Worm (Caenorhabditis elegans) whole organism, young adult: ENCODE data around the gene tpk-1.

Experiments used
- B0019.2 ChIP-seq: fragments of 200-800 bp; sonication (Bioruptor generic); conservative IDR thresholded peaks from 2 replicates; pipeline ENCODE4 v1.3.6; 2022; ENCODE audit warnings: missing genetic modification reagents, missing genetic modification characterization, missing compliant biosample characterization
- B0035.1 ChIP-seq: sonication (generic microtip); optimal IDR thresholded peaks from 2 replicates; lab custom pipeline; 2016; ENCODE audit warnings: missing genetic modification characterization, mild to moderate bottlenecking, missing compliant biosample characterization, missing genotype, missing genetic modification reagents
- C06A6.2 ChIP-seq: fragments of 200-800 bp; sonication (Bioruptor generic); conservative IDR thresholded peaks from 2 replicates; pipeline ENCODE4 v1.3.6; 2022; ENCODE audit warnings: missing genetic modification characterization, missing compliant biosample characterization
- F37B4.10 ChIP-seq: fragments of 200-800 bp; sonication (Bioruptor generic); IDR thresholded peaks from 2 replicates; pipeline ENCODE4 v1.3.6; 2022; ENCODE audit warnings: missing genetic modification characterization, missing compliant biosample characterization
- F52B5.7 ChIP-seq: sonication (generic microtip); optimal IDR thresholded peaks from 2 replicates; lab custom pipeline; 2016; ENCODE audit warnings: mild to moderate bottlenecking, missing genetic modification characterization, missing compliant biosample characterization
- K12H6.12 ChIP-seq: fragments of 200-800 bp; sonication (Bioruptor generic); optimal IDR thresholded peaks from 2 replicates; lab custom pipeline; 2018; ENCODE audit warnings: mild to moderate bottlenecking, missing genetic modification characterization, missing compliant biosample characterization
- Y53F4B.3 ChIP-seq: fragments of 200-800 bp; sonication (Bioruptor generic); IDR thresholded peaks from 2 replicates; pipeline ENCODE4 v1.3.6; 2022; ENCODE audit warnings: missing genetic modification reagents, missing genetic modification characterization, missing compliant biosample characterization
- Y67H2A.10 ChIP-seq: fragments of 200-800 bp; sonication (Bioruptor generic); conservative IDR thresholded peaks from 2 replicates; pipeline ENCODE4 v1.3.6; 2022; ENCODE audit warnings: missing genetic modification reagents, missing genetic modification characterization, missing compliant biosample characterization
- Y79H2A.3 ChIP-seq: fragments of 200-800 bp; sonication (Bioruptor generic); conservative IDR thresholded peaks from 2 replicates; pipeline ENCODE4 v1.3.6; 2022; ENCODE audit warnings: missing genetic modification reagents, missing genetic modification characterization, missing compliant biosample characterization
- ZK185.1 ChIP-seq: sonication (generic microtip); optimal IDR thresholded peaks from 2 replicates; lab custom pipeline; 2016; ENCODE audit warnings: mild to moderate bottlenecking, missing genetic modification characterization, missing compliant biosample characterization; ENCODE audit not compliant: poor library complexity, severe bottlenecking
- akir-1 ChIP-seq: fragments of 200-800 bp; sonication (Bioruptor generic); optimal IDR thresholded peaks from 2 replicates; lab custom pipeline; 2018; ENCODE audit warnings: mild to moderate bottlenecking, missing genetic modification characterization, moderate library complexity, missing compliant biosample characterization
- atf-7 ChIP-seq: sonication (generic microtip); optimal IDR thresholded peaks from 2 replicates; lab custom pipeline; 2017; ENCODE audit warnings: mild to moderate bottlenecking, missing genetic modification characterization, missing compliant biosample characterization
- athp-1 ChIP-seq: sonication (generic microtip); optimal IDR thresholded peaks from 2 replicates; lab custom pipeline; 2017; ENCODE audit warnings: mild to moderate bottlenecking, missing genetic modification characterization, missing compliant biosample characterization
- bed-1 ChIP-seq: fragments of 200-800 bp; sonication (Bioruptor generic); IDR thresholded peaks from 2 replicates; pipeline ENCODE4 v1.3.6; 2022; ENCODE audit warnings: missing genetic modification reagents, missing genetic modification characterization, missing compliant biosample characterization
- ceh-40 ChIP-seq: fragments of 200-800 bp; sonication (Bioruptor generic); IDR thresholded peaks from 2 replicates; pipeline ENCODE4 v1.3.6; 2022; ENCODE audit warnings: missing genetic modification characterization, missing compliant biosample characterization
- ceh-58 ChIP-seq: fragments of 200-800 bp; sonication (Bioruptor generic); IDR thresholded peaks from 2 replicates; pipeline ENCODE4 v1.3.6; 2022; ENCODE audit warnings: missing genetic modification characterization, missing compliant biosample characterization
- ceh-79 ChIP-seq: sonication (generic microtip); optimal IDR thresholded peaks from 2 replicates; lab custom pipeline; 2017; ENCODE audit warnings: mild to moderate bottlenecking, missing genetic modification characterization, missing compliant biosample characterization
- egl-44 ChIP-seq: fragments of 200-800 bp; sonication (Bioruptor generic); IDR thresholded peaks from 2 replicates; pipeline ENCODE4 v1.3.6; 2022; ENCODE audit warnings: missing genetic modification reagents, missing genetic modification characterization, missing compliant biosample characterization
- egrh-3 ChIP-seq: fragments of 200-800 bp; sonication (Bioruptor generic); IDR thresholded peaks from 2 replicates; pipeline ENCODE4 v1.3.6; 2022; ENCODE audit warnings: missing genetic modification reagents, missing genetic modification characterization, missing compliant biosample characterization
- ets-4 ChIP-seq: fragments of 200-800 bp; sonication (Bioruptor generic); optimal IDR thresholded peaks from 2 replicates; lab custom pipeline; 2018; ENCODE audit warnings: mild to moderate bottlenecking, missing genetic modification characterization, missing compliant biosample characterization
- gei-17 ChIP-seq: fragments of 200-800 bp; sonication (Bioruptor generic); optimal IDR thresholded peaks from 2 replicates; lab custom pipeline; 2018; ENCODE audit warnings: mild to moderate bottlenecking, missing genetic modification characterization, missing compliant biosample characterization
- him-1 ChIP-seq: sonication (generic microtip); optimal IDR thresholded peaks from 2 replicates; lab custom pipeline; 2016; ENCODE audit warnings: missing genotype, missing genetic modification reagents, missing genetic modification characterization, missing compliant biosample characterization
- lag-1 ChIP-seq: fragments of 200-800 bp; sonication (Bioruptor generic); IDR thresholded peaks from 2 replicates; pipeline ENCODE4 v1.3.6; 2022; ENCODE audit warnings: missing genetic modification reagents, missing genetic modification characterization, missing compliant biosample characterization
- lsl-1 ChIP-seq: fragments of 200-800 bp; sonication (Bioruptor generic); optimal IDR thresholded peaks from 2 replicates; lab custom pipeline; 2018; ENCODE audit warnings: mild to moderate bottlenecking, missing genetic modification characterization, moderate library complexity, missing compliant biosample characterization
- lsy-27 ChIP-seq: sonication (generic microtip); optimal IDR thresholded peaks from 2 replicates; lab custom pipeline; 2017; ENCODE audit warnings: missing genetic modification characterization, mild to moderate bottlenecking, missing compliant biosample characterization, antibody characterized with exemption, missing genotype, borderline replicate concordance; ENCODE audit not compliant: insufficient read depth
- madf-3 ChIP-seq: fragments of 200-800 bp; sonication (Bioruptor generic); IDR thresholded peaks from 2 replicates; pipeline ENCODE4 v1.3.6; 2022; ENCODE audit warnings: missing genetic modification reagents, missing genetic modification characterization, missing compliant biosample characterization
- mes-4 ChIP-seq: sonication (generic microtip); optimal IDR thresholded peaks from 2 replicates; lab custom pipeline; 2016; ENCODE audit warnings: missing genotype, missing genetic modification characterization, missing compliant biosample characterization
- nfyb-1 ChIP-seq: fragments of 200-800 bp; sonication (Bioruptor generic); IDR thresholded peaks from 2 replicates; pipeline ENCODE4 v1.3.6; 2022; ENCODE audit warnings: missing genetic modification reagents, missing genetic modification characterization, missing compliant biosample characterization
- nhr-120 ChIP-seq: fragments of 200-800 bp; sonication (Bioruptor generic); IDR thresholded peaks from 2 replicates; pipeline ENCODE4 v1.3.6; 2022; ENCODE audit warnings: missing genetic modification characterization, missing compliant biosample characterization
- nhr-27 ChIP-seq: fragments of 200-800 bp; sonication (Bioruptor generic); optimal IDR thresholded peaks from 2 replicates; lab custom pipeline; 2018; ENCODE audit warnings: mild to moderate bottlenecking, missing genetic modification characterization, moderate library complexity, missing compliant biosample characterization
- nhr-80 ChIP-seq: sonication (generic microtip); optimal IDR thresholded peaks from 2 replicates; lab custom pipeline; 2016; ENCODE audit warnings: missing genetic modification characterization, missing compliant biosample characterization
- pbrm-1 ChIP-seq: fragments of 200-800 bp; sonication (Bioruptor generic); IDR thresholded peaks from 2 replicates; pipeline ENCODE4 v1.3.6; 2022; ENCODE audit warnings: missing genetic modification reagents, missing genetic modification characterization, missing compliant biosample characterization
- pha-4 ChIP-seq: fragments of 150-350 bp; sonication (generic microtip); optimal IDR thresholded peaks from 2 replicates; lab custom pipeline; 2014; ENCODE audit warnings: missing biosample characterization, missing genetic modification reagents, missing genetic modification characterization
- rcor-1 ChIP-seq: fragments of 200-800 bp; sonication (Bioruptor generic); IDR thresholded peaks from 2 replicates; pipeline ENCODE4 v1.3.6; 2022; ENCODE audit warnings: missing genetic modification reagents, missing genetic modification characterization, missing compliant biosample characterization
- snpc-1.1 ChIP-seq: sonication (generic microtip); optimal IDR thresholded peaks from 2 replicates; lab custom pipeline; 2017; ENCODE audit warnings: missing genetic modification characterization, mild to moderate bottlenecking, missing compliant biosample characterization, antibody characterized with exemption, moderate library complexity, missing genotype, missing genetic modification reagents; ENCODE audit not compliant: insufficient read depth
- snpc-1.3 ChIP-seq: sonication (generic microtip); optimal IDR thresholded peaks from 2 replicates; lab custom pipeline; 2017; ENCODE audit warnings: missing genetic modification characterization, mild to moderate bottlenecking, missing compliant biosample characterization, antibody characterized with exemption, moderate library complexity, missing genotype, missing genetic modification reagents; ENCODE audit not compliant: insufficient read depth
- snpc-3.4 ChIP-seq: sonication (generic microtip); optimal IDR thresholded peaks from 2 replicates; lab custom pipeline; 2017; ENCODE audit warnings: missing genetic modification characterization, mild to moderate bottlenecking, missing compliant biosample characterization, antibody characterized with exemption, moderate library complexity, missing genotype, missing genetic modification reagents
- snpc-4 ChIP-seq, 5 experiments: fragments of 150-350 bp in 1 of 5; sonication (generic microtip) in 4 of 5; optimal IDR thresholded peaks; 2 replicates each; lab custom pipeline; 2014 to 2018; ENCODE audit warnings: missing genetic modification characterization in 5 of 5, missing biosample characterization in 3 of 5, antibody characterized with exemption in 2 of 5, mild to moderate bottlenecking in 2 of 5, missing compliant biosample characterization in 2 of 5, missing genotype in 2 of 5, moderate library complexity in 2 of 5, missing genetic modification reagents in 1 of 5
- somi-1 ChIP-seq: fragments of 200-800 bp; sonication (Bioruptor generic); optimal IDR thresholded peaks from 2 replicates; lab custom pipeline; 2018; ENCODE audit warnings: mild to moderate bottlenecking, missing genetic modification characterization, missing compliant biosample characterization
- sptf-2 ChIP-seq: fragments of 200-800 bp; sonication (Bioruptor generic); optimal IDR thresholded peaks from 2 replicates; lab custom pipeline; 2018; ENCODE audit warnings: mild to moderate bottlenecking, missing genetic modification characterization, missing compliant biosample characterization
- tbx-9 ChIP-seq: sonication (generic microtip); optimal IDR thresholded peaks from 2 replicates; lab custom pipeline; 2016; ENCODE audit warnings: borderline replicate concordance, missing genetic modification characterization, inconsistent platforms, missing compliant biosample characterization
- unc-62 ChIP-seq: fragments of 150-350 bp; optimal IDR thresholded peaks from 2 replicates; lab custom pipeline; 2014; ENCODE audit warnings: missing biosample characterization, missing genetic modification reagents, missing genetic modification characterization
- xnd-1 ChIP-seq: sonication (generic microtip); optimal IDR thresholded peaks from 2 replicates; lab custom pipeline; 2016; ENCODE audit warnings: missing genotype, missing genetic modification reagents, missing genetic modification characterization, missing compliant biosample characterization
- ztf-25 ChIP-seq: fragments of 200-800 bp; sonication (Bioruptor generic); IDR thresholded peaks from 2 replicates; pipeline ENCODE4 v1.3.6; 2022; ENCODE audit warnings: missing genetic modification reagents, missing genetic modification characterization, missing compliant biosample characterization
- ztf-28 ChIP-seq: fragments of 200-800 bp; sonication (Bioruptor generic); IDR thresholded peaks from 2 replicates; pipeline ENCODE4 v1.3.6; 2022; ENCODE audit warnings: missing genetic modification reagents, missing genetic modification characterization, missing compliant biosample characterization

Gene tpk-1

ce11 chrIII:8955536-8955935 lies 43.6 kb downstream of the tpk-1 start:
- TF ChIP-seq nfyb-1 (GFP tag; lab: Robert Waterston, UW) (0 out of 2 replicates have a peak, but pooled peaks have one; percentile 16), snpc-4 (GFP tag; optimal IDR thresholded peaks at IDR 0.05; lab: Kevin White, UChicago) (no peak), snpc-4 (tag; optimal IDR thresholded peaks at IDR 0.05; lab: Kevin White, UChicago) (no peak)
- TF ChIP-seq, all 124 proteins: peak for 1

- TF ChIP-seq snpc-1.3 (tag; lab: Kevin White, UChicago): peak; percentile 71
- TF ChIP-seq ztf-28 (GFP tag; lab: Robert Waterston, UW): no peak
- no peak for TF ChIP-seq tbx-9
- 0 out of 2 replicates have a peak, but pooled peaks have one; percentile 11 for TF ChIP-seq nfyb-1 (GFP tag; lab: Robert Waterston, UW)
- TF ChIP-seq athp-1 (tag; lab: Kevin White, UChicago): peak; percentile 74
- 0 out of 2 replicates have a peak, but pooled peaks have one; percentile 15 for TF ChIP-seq rcor-1 (GFP tag; lab: Robert Waterston, UW)
- TF ChIP-seq lsy-27 (tag; lab: Kevin White, UChicago): no peak
- TF ChIP-seq akir-1: no peak
- no peak for TF ChIP-seq ceh-79 (tag; lab: Kevin White, UChicago)
- no peak for TF ChIP-seq mes-4 (tag; lab: Kevin White, UChicago)
- no peak for TF ChIP-seq pbrm-1 (GFP tag; lab: Robert Waterston, UW)
- no peak for TF ChIP-seq xnd-1 (tag; lab: Kevin White, UChicago)
- TF ChIP-seq Y53F4B.3 (GFP tag; lab: Robert Waterston, UW): no peak
- no peak for TF ChIP-seq F52B5.7 (tag; lab: Kevin White, UChicago)
- no peak for TF ChIP-seq Y79H2A.3 (GFP tag; lab: Robert Waterston, UW)
- no peak for TF ChIP-seq C06A6.2 (GFP tag; lab: Robert Waterston, UW)
- TF ChIP-seq egrh-3 (GFP tag; lab: Robert Waterston, UW): no peak
- TF ChIP-seq B0035.1 (tag; lab: Kevin White, UChicago): no peak
- TF ChIP-seq him-1 (tag; lab: Kevin White, UChicago): no peak
- no peak for TF ChIP-seq K12H6.12 (tag; lab: Kevin White, UChicago)
- TF ChIP-seq madf-3: no peak
- no peak for TF ChIP-seq Y67H2A.10
- no peak for TF ChIP-seq gei-17 (GFP tag; lab: Kevin White, UChicago)
- TF ChIP-seq F37B4.10 (GFP tag; lab: Robert Waterston, UW): no peak
- TF ChIP-seq snpc-1.1 (tag; lab: Kevin White, UChicago): peak; percentile 26
- no peak for TF ChIP-seq ceh-58 (GFP tag; lab: Robert Waterston, UW)
- TF ChIP-seq lag-1 (GFP tag; lab: Robert Waterston, UW): no peak
- TF ChIP-seq unc-62 (GFP tag; lab: Kevin White, UChicago): no peak
- TF ChIP-seq ZK185.1 (tag; lab: Kevin White, UChicago): no peak
- no peak for TF ChIP-seq nhr-27 (tag; lab: Kevin White, UChicago)
- peak; percentile 74 for TF ChIP-seq lsl-1 (GFP tag; lab: Kevin White, UChicago)
- no peak for TF ChIP-seq sptf-2 (GFP tag; lab: Kevin White, UChicago)
- TF ChIP-seq ceh-40 (GFP tag; lab: Robert Waterston, UW): no peak
- no peak for TF ChIP-seq bed-1 (GFP tag; lab: Robert Waterston, UW)
- peak; percentile 57 for TF ChIP-seq snpc-3.4 (tag; lab: Kevin White, UChicago)
- TF ChIP-seq nhr-80: no peak
- no peak for TF ChIP-seq ets-4 (GFP tag; lab: Kevin White, UChicago)
- TF ChIP-seq atf-7: no peak
- TF ChIP-seq ztf-25: no peak
- TF ChIP-seq egl-44 (GFP tag; lab: Robert Waterston, UW): no peak
- TF ChIP-seq pha-4 (tag; lab: Kevin White, UChicago): no peak
- no peak for TF ChIP-seq B0019.2 (GFP tag; lab: Robert Waterston, UW)
- no peak for TF ChIP-seq somi-1 (GFP tag; lab: Kevin White, UChicago)
- TF ChIP-seq nhr-120 (GFP tag; lab: Robert Waterston, UW): no peak
These were observed 44.3 kb downstream of the tpk-1 start, which contains the start of the genes ZK643.5 and ZK643.2 for ce11 chrIII:8956146-8956646. TSS of gene ZK643.5 (minus strand) at chrIII:8956196. TSS of gene ZK643.2 (plus strand) at chrIII:8956540.
